Fruit fly (Drosophila melanogaster) whole organism, adult: Measurements from ENCODE around the gene CG32086.

ENCODE experiments used
- CG12768 ChIP-seq: fragments of 200-800 bp; sonication (Bioruptor generic); optimal IDR thresholded peaks from 2 replicates; lab custom pipeline; 2017; ENCODE audit warnings: missing biosample characterization, missing genetic modification characterization, mild to moderate bottlenecking, moderate library complexity, missing genetic modification reagents
- CG1620 ChIP-seq: fragments of 200-800 bp; sonication (Bioruptor generic); optimal IDR thresholded peaks from 2 replicates; lab custom pipeline; 2016; ENCODE audit warnings: missing biosample characterization, missing genetic modification characterization
- CG7045 ChIP-seq: fragments of 200-800 bp; sonication (Bioruptor generic); optimal IDR thresholded peaks from 2 replicates; lab custom pipeline; 2017; ENCODE audit warnings: missing biosample characterization, mild to moderate bottlenecking, missing genetic modification characterization
- CG7101 ChIP-seq: fragments of 200-800 bp; sonication (Bioruptor generic); optimal IDR thresholded peaks from 2 replicates; lab custom pipeline; 2018; ENCODE audit warnings: missing biosample characterization, mild to moderate bottlenecking, missing genetic modification characterization, moderate library complexity
- Clk ChIP-seq: fragments of 200-800 bp; sonication (Bioruptor generic); optimal IDR thresholded peaks from 2 replicates; lab custom pipeline; 2017; ENCODE audit warnings: missing biosample characterization, missing genetic modification characterization
- Crg-1 ChIP-seq: fragments of 200-800 bp; sonication (Bioruptor generic); optimal IDR thresholded peaks from 2 replicates; lab custom pipeline; 2016; ENCODE audit warnings: missing biosample characterization, missing genetic modification characterization
- Hr96 ChIP-seq: fragments of 200-800 bp; sonication (Bioruptor generic); optimal IDR thresholded peaks from 2 replicates; lab custom pipeline; 2016; ENCODE audit warnings: missing biosample characterization, missing genetic modification characterization
- cic ChIP-seq: fragments of 200-800 bp; sonication (Bioruptor generic); optimal IDR thresholded peaks from 2 replicates; lab custom pipeline; 2017; ENCODE audit warnings: missing biosample characterization, mild to moderate bottlenecking, missing genetic modification characterization, moderate library complexity
- kay ChIP-seq: fragments of 200-800 bp; sonication (Bioruptor generic); peaks from one replicate; lab custom pipeline; 2016; ENCODE audit warnings: missing biosample characterization, missing genetic modification characterization, borderline replicate concordance

dm6 chr3L:11602040-11602439 is 18.2 kb upstream of the CG32086 start:
- TF ChIP-seq Clk (GFP tag; lab: Kevin White, UChicago) (no peak), CG7101 (tag; lab: Kevin White, UChicago) (no peak), CG1620 (GFP tag; lab: Kevin White, UChicago) (no peak), CG12768 (GFP tag; lab: Kevin White, UChicago) (no peak), Crg-1 (GFP tag; lab: Kevin White, UChicago) (no peak), CG7045 (GFP tag; lab: Kevin White, UChicago) (no peak), Hr96 (GFP tag; lab: Kevin White, UChicago) (no peak), kay (GFP tag; lab: Kevin White, UChicago) (no peak), cic (GFP tag; lab: Kevin White, UChicago) (no peak)
